Worm (Caenorhabditis elegans) whole organism, late embryonic: ENCODE results near the gene srx-104.

Experiments
- F13H6.1 ChIP-seq: sonication (generic microtip); optimal IDR thresholded peaks from 2 replicates; lab custom pipeline; 2016; ENCODE audit warnings: missing genetic modification characterization, missing compliant biosample characterization
- K02D7.2 ChIP-seq: sonication (generic microtip); optimal IDR thresholded peaks from 2 replicates; lab custom pipeline; 2017; ENCODE audit warnings: mild to moderate bottlenecking, missing genetic modification characterization, missing compliant biosample characterization
- Y22D7AL.16 ChIP-seq: sonication (generic microtip); optimal IDR thresholded peaks from 2 replicates; lab custom pipeline; 2016; ENCODE audit warnings: missing genetic modification characterization, missing compliant biosample characterization
- ama-1 ChIP-seq: fragments of 150-350 bp; optimal IDR thresholded peaks from 2 replicates; lab custom pipeline; 2014
- ceh-14 ChIP-seq: sonication (generic microtip); optimal IDR thresholded peaks from 2 replicates; lab custom pipeline; 2016; ENCODE audit warnings: missing genotype, missing genetic modification characterization, missing compliant biosample characterization
- ceh-18 ChIP-seq: sonication (generic microtip); optimal IDR thresholded peaks from 2 replicates; lab custom pipeline; 2016; ENCODE audit warnings: missing genetic modification characterization, missing compliant biosample characterization
- ceh-2 ChIP-seq: sonication (generic microtip); optimal IDR thresholded peaks from 2 replicates; lab custom pipeline; 2016; ENCODE audit warnings: missing genotype, missing genetic modification characterization, missing compliant biosample characterization
- ceh-30 ChIP-seq: fragments of 150-350 bp; optimal IDR thresholded peaks from 2 replicates; lab custom pipeline; 2014; ENCODE audit warnings: missing biosample characterization, missing genetic modification characterization
- ceh-34 ChIP-seq: sonication (generic microtip); optimal IDR thresholded peaks from 2 replicates; lab custom pipeline; 2016; ENCODE audit warnings: mild to moderate bottlenecking, missing genetic modification characterization, missing compliant biosample characterization
- ceh-45 ChIP-seq: fragments of 200-800 bp; sonication (Bioruptor generic); IDR thresholded peaks from 2 replicates; pipeline ENCODE4 v1.3.6; 2022; ENCODE audit warnings: missing genetic modification reagents, missing genetic modification characterization, missing compliant biosample characterization
- dve-1 ChIP-seq: sonication (generic microtip); optimal IDR thresholded peaks from 2 replicates; lab custom pipeline; 2017; ENCODE audit warnings: antibody characterized with exemption, mild to moderate bottlenecking, missing genetic modification characterization, missing compliant biosample characterization
- elt-2 ChIP-seq: sonication (generic microtip); optimal IDR thresholded peaks from 2 replicates; lab custom pipeline; 2016; ENCODE audit warnings: missing genetic modification reagents, missing genetic modification characterization, missing compliant biosample characterization
- elt-4 ChIP-seq: sonication (generic microtip); optimal IDR thresholded peaks from 2 replicates; lab custom pipeline; 2016; ENCODE audit warnings: missing genetic modification characterization, missing compliant biosample characterization
- ets-4 ChIP-seq: sonication (generic microtip); optimal IDR thresholded peaks from 2 replicates; lab custom pipeline; 2016; ENCODE audit warnings: missing genetic modification characterization, missing compliant biosample characterization
- fkh-10 ChIP-seq: fragments of 150-350 bp; optimal IDR thresholded peaks from 2 replicates; lab custom pipeline; 2014; ENCODE audit warnings: missing biosample characterization, missing genetic modification reagents, missing genetic modification characterization
- hlh-13 ChIP-seq: fragments of 200-800 bp; sonication (Bioruptor generic); optimal IDR thresholded peaks from 2 replicates; lab custom pipeline; 2018; ENCODE audit warnings: mild to moderate bottlenecking, missing genetic modification characterization, missing compliant biosample characterization
- hlh-15 ChIP-seq: sonication (generic microtip); optimal IDR thresholded peaks from 2 replicates; lab custom pipeline; 2016; ENCODE audit warnings: missing genetic modification characterization, missing compliant biosample characterization
- hlh-30 ChIP-seq: sonication (generic microtip); optimal IDR thresholded peaks from 2 replicates; lab custom pipeline; 2017; ENCODE audit warnings: antibody characterized with exemption, missing genetic modification characterization, missing compliant biosample characterization; ENCODE audit not compliant: insufficient read depth
- hlh-6 ChIP-seq: sonication (generic microtip); optimal IDR thresholded peaks from 2 replicates; lab custom pipeline; 2016; ENCODE audit warnings: missing genotype, missing genetic modification characterization, missing compliant biosample characterization
- hlh-8 ChIP-seq: sonication (generic microtip); optimal IDR thresholded peaks from 2 replicates; lab custom pipeline; 2016; ENCODE audit warnings: missing genotype, missing genetic modification characterization, missing compliant biosample characterization
- lim-6 ChIP-seq: sonication (generic microtip); optimal IDR thresholded peaks from 2 replicates; lab custom pipeline; 2016; ENCODE audit warnings: missing genetic modification characterization, missing compliant biosample characterization
- lin-11 ChIP-seq: fragments of 200-800 bp; sonication (Bioruptor generic); optimal IDR thresholded peaks from 2 replicates; lab custom pipeline; 2018; ENCODE audit warnings: mild to moderate bottlenecking, missing genetic modification characterization, missing compliant biosample characterization
- mec-3 ChIP-seq: sonication (generic microtip); optimal IDR thresholded peaks from 2 replicates; lab custom pipeline; 2016; ENCODE audit warnings: borderline replicate concordance, missing genetic modification characterization, missing compliant biosample characterization
- nfya-1 ChIP-seq: sonication (generic microtip); optimal IDR thresholded peaks from 2 replicates; lab custom pipeline; 2017; ENCODE audit warnings: missing genetic modification characterization, mild to moderate bottlenecking, missing compliant biosample characterization, antibody characterized with exemption, moderate library complexity
- nhr-11 ChIP-seq: fragments of 150-350 bp; optimal IDR thresholded peaks from 2 replicates; lab custom pipeline; 2014; ENCODE audit warnings: missing biosample characterization, missing genetic modification characterization
- nhr-232 ChIP-seq: sonication (generic microtip); optimal IDR thresholded peaks from 2 replicates; lab custom pipeline; 2016; ENCODE audit warnings: missing genetic modification characterization, missing compliant biosample characterization
- odd-2 ChIP-seq: sonication (generic microtip); optimal IDR thresholded peaks from 2 replicates; lab custom pipeline; 2017; ENCODE audit warnings: antibody characterized with exemption, mild to moderate bottlenecking, missing genetic modification characterization, missing compliant biosample characterization
- pat-9 ChIP-seq: fragments of 200-800 bp; sonication (Bioruptor generic); optimal IDR thresholded peaks from 2 replicates; lab custom pipeline; 2018; ENCODE audit warnings: mild to moderate bottlenecking, missing genetic modification characterization, moderate library complexity, missing compliant biosample characterization
- pha-4 ChIP-seq: fragments of 150-350 bp; optimal IDR thresholded peaks from 2 replicates; lab custom pipeline; 2018; ENCODE audit warnings: missing biosample characterization, missing genetic modification reagents, missing genetic modification characterization
- pros-1 ChIP-seq: fragments of 150-350 bp; optimal IDR thresholded peaks from 2 replicates; lab custom pipeline; 2014; ENCODE audit warnings: missing biosample characterization, missing genetic modification reagents, missing genetic modification characterization
- ref-2 ChIP-seq: sonication (generic microtip); optimal IDR thresholded peaks from 2 replicates; lab custom pipeline; 2016; ENCODE audit warnings: missing genetic modification characterization, missing compliant biosample characterization
- sdc-2 ChIP-seq: sonication (generic microtip); optimal IDR thresholded peaks from 2 replicates; lab custom pipeline; 2016; ENCODE audit warnings: missing genotype, missing genetic modification characterization, missing compliant biosample characterization
- sox-2 ChIP-seq: fragments of 200-800 bp; sonication (Bioruptor generic); IDR thresholded peaks from 2 replicates; pipeline ENCODE4 v1.3.6; 2022; ENCODE audit warnings: missing genetic modification reagents, missing genetic modification characterization, missing compliant biosample characterization
- syd-9 ChIP-seq: sonication (generic microtip); optimal IDR thresholded peaks from 2 replicates; lab custom pipeline; 2016; ENCODE audit warnings: mild to moderate bottlenecking, missing genetic modification characterization, moderate library complexity, missing compliant biosample characterization
- tbx-2 ChIP-seq: sonication (generic microtip); optimal IDR thresholded peaks from 2 replicates; lab custom pipeline; 2016; ENCODE audit warnings: missing genetic modification characterization, missing compliant biosample characterization
- tbx-7 ChIP-seq: sonication (generic microtip); optimal IDR thresholded peaks from 2 replicates; lab custom pipeline; 2016; ENCODE audit warnings: missing genotype, missing genetic modification characterization, missing compliant biosample characterization
- ttx-3 ChIP-seq: sonication (generic microtip); optimal IDR thresholded peaks from 2 replicates; lab custom pipeline; 2016; ENCODE audit warnings: missing genetic modification reagents, missing genetic modification characterization, missing compliant biosample characterization
- unc-86 ChIP-seq: sonication (generic microtip); optimal IDR thresholded peaks from 2 replicates; lab custom pipeline; 2016; ENCODE audit warnings: missing genetic modification characterization, missing compliant biosample characterization
- ztf-16 ChIP-seq: sonication (generic microtip); optimal IDR thresholded peaks from 2 replicates; lab custom pipeline; 2017; ENCODE audit warnings: missing genetic modification characterization, missing compliant biosample characterization

The srx-104 gene

ce11 chrII:3699591-3699990 lies at the start of gene srx-104:
srx-104 (minus strand) TSS chrII:3699691.
- TF ChIP-seq lim-6 (tag; lab: Kevin White, UChicago) (no peak), ceh-30 (tag; lab: Kevin White, UChicago) (no peak), ama-1 (lab: Kevin White, UChicago) (no peak), hlh-13 (GFP tag; lab: Kevin White, UChicago) (no peak), tbx-2 (tag; lab: Kevin White, UChicago) (no peak), ceh-45 (GFP tag; lab: Robert Waterston, UW) (no peak), nfya-1 (tag; lab: Kevin White, UChicago) (no peak), elt-2 (tag; lab: Kevin White, UChicago) (no peak), pha-4 (no peak), hlh-8 (no peak), elt-4 (tag; lab: Kevin White, UChicago) (no peak), tbx-7 (tag; lab: Kevin White, UChicago) (no peak), ceh-18 (no peak), ceh-14 (tag; lab: Kevin White, UChicago) (no peak), nhr-232 (tag; lab: Kevin White, UChicago) (no peak), ets-4 (tag; lab: Kevin White, UChicago) (no peak)

- TF ChIP-seq lim-6 (tag; lab: Kevin White, UChicago) (no peak), ztf-16 (tag; lab: Kevin White, UChicago) (no peak), hlh-13 (GFP tag; lab: Kevin White, UChicago) (no peak), ceh-2 (no peak), lin-11 (tag; lab: Kevin White, UChicago) (no peak), ceh-45 (GFP tag; lab: Robert Waterston, UW) (no peak), dve-1 (tag; lab: Kevin White, UChicago) (no peak), ceh-18 (no peak), ceh-34 (tag; lab: Kevin White, UChicago) (no peak), ama-1 (lab: Kevin White, UChicago) (no peak), mec-3 (tag; lab: Kevin White, UChicago) (no peak), tbx-2 (tag; lab: Kevin White, UChicago) (no peak), ttx-3 (no peak), fkh-10 (no peak), Y22D7AL.16 (no peak), hlh-30 (tag; lab: Kevin White, UChicago) (no peak), unc-86 (tag; lab: Kevin White, UChicago) (no peak), hlh-15 (tag; lab: Kevin White, UChicago) (no peak)
Observed at ce11 chrII:3748719-3749118, 49.2 kb upstream of the srx-104 start, which contains the start of gene fbxb-90. fbxb-90 (minus strand) TSS chrII:3748819.

- TF ChIP-seq tbx-7 (tag; lab: Kevin White, UChicago) (no peak), ceh-14 (tag; lab: Kevin White, UChicago) (no peak), hlh-15 (tag; lab: Kevin White, UChicago) (no peak), sdc-2 (tag; lab: Kevin White, UChicago) (no peak), pat-9 (tag; lab: Kevin White, UChicago) (no peak), hlh-8 (no peak), hlh-6 (tag; lab: Kevin White, UChicago) (no peak), syd-9 (tag; lab: Kevin White, UChicago) (no peak), F13H6.1 (no peak), ama-1 (lab: Kevin White, UChicago) (no peak), ceh-18 (no peak), odd-2 (tag; lab: Kevin White, UChicago) (no peak), nhr-11 (tag; lab: Kevin White, UChicago) (no peak), sox-2 (GFP tag; lab: Robert Waterston, UW) (no peak), K02D7.2 (tag; lab: Kevin White, UChicago) (no peak), pros-1 (tag; lab: Kevin White, UChicago) (no peak), lin-11 (tag; lab: Kevin White, UChicago) (no peak), ref-2 (tag; lab: Kevin White, UChicago) (no peak), lim-6 (tag; lab: Kevin White, UChicago) (no peak)
Observed at ce11 chrII:3747405-3747804, 47.9 kb upstream of the srx-104 start, which contains the start of gene fbxb-92. fbxb-92 (minus strand) TSS chrII:3747505.
